Fruit fly (Drosophila melanogaster): ENCODE results near the gene kuk.

The kuk gene

dm6 chr3R:17079859-17080255 is at the start of gene kuk, which contains the start of gene Keap1 (continued):
- TF ChIP-seq CG9797 (GFP tag; optimal IDR thresholded peaks at IDR 0.05) (peak; percentile 93), CG10321 (GFP tag; IDR thresholded peaks at IDR 0.05) (no peak), CG7357 (GFP tag; IDR thresholded peaks at IDR 0.05) (no peak), Fer1 (GFP tag; optimal IDR thresholded peaks at IDR 0.05) (peak; percentile 37), CG6813 (GFP tag; optimal IDR thresholded peaks at IDR 0.05) (no peak), pum (GFP tag; optimal IDR thresholded peaks at IDR 0.05) (peak; percentile 63), danr (GFP tag; IDR thresholded peaks at IDR 0.05) (0 out of 2 replicates have a peak, but pooled peaks have one; percentile 20), CG31441 (GFP tag; IDR thresholded peaks at IDR 0.05) (no peak), Side (GFP tag; optimal IDR thresholded peaks at IDR 0.05) (no peak), CG14667 (GFP tag; IDR thresholded peaks at IDR 0.05) (no peak), eyg (GFP tag; optimal IDR thresholded peaks at IDR 0.05) (peak; percentile 58), Sry-β (GFP tag; optimal IDR thresholded peaks at IDR 0.05) (no peak), gt (GFP tag; IDR thresholded peaks at IDR 0.05) (no peak), C15 (GFP tag; IDR thresholded peaks at IDR 0.05) (no peak), ase (GFP tag; IDR thresholded peaks at IDR 0.05) (no peak), Antp (GFP tag; optimal IDR thresholded peaks at IDR 0.05) (peak; percentile 48), pzg (GFP tag; optimal IDR thresholded peaks at IDR 0.05) (peak; percentile 82), onecut (GFP tag; IDR thresholded peaks at IDR 0.05) (peak; percentile 58), tup (GFP tag; optimal IDR thresholded peaks at IDR 0.05) (peak; percentile 23), Camta (GFP tag; optimal IDR thresholded peaks at IDR 0.05) (peak; percentile 65), fd102C (GFP tag; optimal IDR thresholded peaks at IDR 0.05) (no peak), jing (GFP tag; optimal IDR thresholded peaks at IDR 0.05) (no peak), CG16815 (GFP tag; optimal IDR thresholded peaks at IDR 0.05) (peak; percentile 16), CG10565 (GFP tag; optimal IDR thresholded peaks at IDR 0.05) (no peak), zfh2 (GFP tag; optimal IDR thresholded peaks at IDR 0.05) (peak; percentile 56), sens-2 (GFP tag; IDR thresholded peaks at IDR 0.05) (no peak), CG6175 (GFP tag; IDR thresholded peaks at IDR 0.05) (no peak), Kr (GFP tag; optimal IDR thresholded peaks at IDR 0.05) (no peak), HLHmδ (GFP tag; optimal IDR thresholded peaks at IDR 0.05) (peak; percentile 4), Xrp1 (GFP tag; IDR thresholded peaks at IDR 0.05) (peak; percentile 49), amos (GFP tag; IDR thresholded peaks at IDR 0.05; ENCODE audit: partially characterized antibody) (peak; percentile 84), D (optimal IDR thresholded peaks at IDR 0.05) (no peak), D (GFP tag; optimal IDR thresholded peaks at IDR 0.05) (no peak), bowl (GFP tag; IDR thresholded peaks at IDR 0.05) (no peak), Ets65A (GFP tag) (peak; percentile 96), CG14860 (GFP tag; IDR thresholded peaks at IDR 0.05; ENCODE audit: partially characterized antibody) (peak; percentile 68), ATbp (GFP tag; optimal IDR thresholded peaks at IDR 0.05) (peak; percentile 24), mirr (GFP tag; optimal IDR thresholded peaks at IDR 0.05) (no peak), CG4404 (GFP tag; IDR thresholded peaks at IDR 0.05) (no peak), CG3163 (GFP tag; optimal IDR thresholded peaks at IDR 0.05) (peak; percentile 46), lov (optimal IDR thresholded peaks at IDR 0.05) (no peak), lov (GFP tag; IDR thresholded peaks at IDR 0.05) (no peak), HHEX (GFP tag; optimal IDR thresholded peaks at IDR 0.05) (peak; percentile 54), CG17568 (GFP tag; optimal IDR thresholded peaks at IDR 0.05) (no peak), CG17186 (GFP tag; optimal IDR thresholded peaks at IDR 0.05) (no peak), TFAM (GFP tag; optimal IDR thresholded peaks at IDR 0.05) (no peak), CG13424 (tag; optimal IDR thresholded peaks at IDR 0.05) (peak; percentile 19), al (GFP tag; IDR thresholded peaks at IDR 0.05) (peak; percentile 44; the same call in 1 of the 2 replicates), E2f1 (GFP tag; IDR thresholded peaks at IDR 0.05) (no peak), row (GFP tag; IDR thresholded peaks at IDR 0.05) (peak; percentile 50; the same call in 2 of the 3 replicates), CG12236 (GFP tag; optimal IDR thresholded peaks at IDR 0.05) (no peak), CG10274 (GFP tag; optimal IDR thresholded peaks at IDR 0.05) (no peak), CG6765 (GFP tag; optimal IDR thresholded peaks at IDR 0.05) (peak; percentile 35)

Data from whole organism, embryonic.